Fruit fly (Drosophila melanogaster) whole organism, wandering third instar larva: ENCODE results near the gene mora.

Experiments
- Abd-B ChIP-seq: fragments of >200 bp; optimal IDR thresholded peaks from 2 replicates; lab custom pipeline; 2017; ENCODE audit warnings: missing biosample characterization, missing genetic modification characterization
- HLH106 ChIP-seq: fragments of 200-800 bp; optimal IDR thresholded peaks from 3 replicates; lab custom pipeline; 2019; ENCODE audit warnings: missing biosample characterization, mild to moderate bottlenecking, missing genetic modification characterization, moderate library complexity
- Hr78 ChIP-seq: fragments of >200 bp; optimal IDR thresholded peaks from 2 replicates; lab custom pipeline; 2017; ENCODE audit warnings: missing biosample characterization, missing genetic modification characterization
- N ChIP-seq: fragments of >200 bp; optimal IDR thresholded peaks from 2 replicates; lab custom pipeline; 2018; ENCODE audit warnings: missing biosample characterization, missing external identifiers, missing genetic modification characterization
- Rel ChIP-seq, 2 experiments: fragments of 200-800 bp; sonication (Bioruptor generic) in 1 of 2; optimal IDR thresholded peaks; 2 replicates in 1 of 2; 3 replicates in 1 of 2; lab custom pipeline; 2016 to 2019; ENCODE audit warnings: mild to moderate bottlenecking in 2 of 2, missing biosample characterization in 2 of 2, missing genetic modification characterization in 2 of 2, moderate library complexity in 1 of 2
- Sp1 ChIP-seq: fragments of 200-800 bp; sonication (Bioruptor generic); optimal IDR thresholded peaks from 3 replicates; lab custom pipeline; 2019; ENCODE audit warnings: missing biosample characterization, mild to moderate bottlenecking, missing genetic modification characterization, moderate library complexity
- dsf ChIP-seq: sonication (Bioruptor generic); optimal IDR thresholded peaks from 2 replicates; lab custom pipeline; 2016; ENCODE audit warnings: missing biosample characterization, missing genetic modification characterization, borderline replicate concordance
- ey ChIP-seq: fragments of 200-800 bp; sonication (Bioruptor generic); optimal IDR thresholded peaks from 2 replicates; lab custom pipeline; 2016; ENCODE audit warnings: missing biosample characterization, missing genetic modification characterization
- lola ChIP-seq: fragments of >200 bp; optimal IDR thresholded peaks from 2 replicates; lab custom pipeline; 2017; ENCODE audit warnings: missing biosample characterization, missing genetic modification characterization
- pan ChIP-seq: fragments of >200 bp; optimal IDR thresholded peaks from 2 replicates; lab custom pipeline; 2017
- sage ChIP-seq: fragments of 200-800 bp; sonication (Bioruptor generic); optimal IDR thresholded peaks from 2 replicates; lab custom pipeline; 2016; ENCODE audit warnings: missing biosample characterization, mild to moderate bottlenecking, missing genetic modification characterization
- sv ChIP-seq: fragments of 200-800 bp; sonication (Bioruptor generic); optimal IDR thresholded peaks from 3 replicates; lab custom pipeline; 2016; ENCODE audit warnings: missing biosample characterization, missing genetic modification characterization
- usp ChIP-seq: fragments of >200 bp; optimal IDR thresholded peaks from 2 replicates; lab custom pipeline; 2017; ENCODE audit warnings: missing biosample characterization, missing genetic modification characterization

DNA sequence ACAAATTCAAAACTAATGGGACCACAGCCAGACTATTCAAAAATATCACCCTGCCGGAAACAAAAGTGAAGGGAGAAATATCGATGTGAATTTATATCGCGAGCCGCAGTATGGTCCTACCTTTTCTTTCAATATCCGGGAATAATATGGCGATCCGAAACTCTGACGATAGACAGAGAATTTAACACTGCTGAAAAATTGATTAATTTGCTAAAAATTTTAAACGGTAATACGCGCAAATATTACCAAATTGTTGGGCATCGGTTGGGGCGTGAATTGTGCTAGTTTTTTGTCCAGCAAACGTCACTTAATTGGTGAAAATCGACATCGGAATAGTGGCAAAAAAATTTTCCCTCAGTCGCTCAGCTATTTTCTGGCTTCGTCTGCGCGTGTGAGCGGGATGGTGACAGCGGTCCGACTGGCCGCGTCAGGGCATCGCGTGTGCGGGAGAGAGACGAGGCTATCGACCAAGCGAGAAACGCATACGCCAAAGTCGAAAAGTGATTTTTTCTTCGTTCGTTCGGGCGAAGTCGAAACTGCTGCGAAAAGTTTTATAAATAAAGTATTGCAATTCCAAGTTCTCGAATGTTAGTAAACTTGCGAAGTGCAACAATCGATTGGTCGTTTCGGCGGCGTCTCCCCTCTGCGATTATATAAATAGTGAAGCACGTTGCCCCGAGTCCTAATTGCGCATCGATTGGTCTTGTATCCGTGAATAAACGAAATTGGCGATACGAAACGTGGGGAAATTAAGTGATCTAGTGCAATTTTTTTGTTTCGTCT, 44.5 kb downstream of the mora start, which contains the start of gene mask:
- peak; percentile 12 for TF ChIP-seq dsf
- no peak for TF ChIP-seq N
- peak; percentile 83 for TF ChIP-seq Sp1 (GFP tag; lab: Kevin White, UChicago)
- no peak for TF ChIP-seq Abd-B
- peak; percentile 69 for TF ChIP-seq sv (GFP tag; lab: Kevin White, UChicago)
- TF ChIP-seq ey (GFP tag; lab: Kevin White, UChicago), result peak; percentile 50
- no peak for TF ChIP-seq sage
- no peak for TF ChIP-seq lola (GFP tag; lab: Kevin White, UChicago)
- peak; percentile 67 for TF ChIP-seq HLH106 (tag; lab: Kevin White, UChicago)
- TF ChIP-seq pan, result no peak
- TF ChIP-seq usp (GFP tag; lab: Kevin White, UChicago), result no peak
- TF ChIP-seq Rel (GFP tag; optimal IDR thresholded peaks at IDR 0.05; lab: Kevin White, UChicago), result no peak
- peak; percentile 40 for TF ChIP-seq Rel (tag; optimal IDR thresholded peaks at IDR 0.05; lab: Kevin White, UChicago)
- no peak for TF ChIP-seq Hr78 (GFP tag; lab: Kevin White, UChicago)
